Fruit fly (Drosophila melanogaster): Measurements from ENCODE around the gene CG32554.

DNA sequence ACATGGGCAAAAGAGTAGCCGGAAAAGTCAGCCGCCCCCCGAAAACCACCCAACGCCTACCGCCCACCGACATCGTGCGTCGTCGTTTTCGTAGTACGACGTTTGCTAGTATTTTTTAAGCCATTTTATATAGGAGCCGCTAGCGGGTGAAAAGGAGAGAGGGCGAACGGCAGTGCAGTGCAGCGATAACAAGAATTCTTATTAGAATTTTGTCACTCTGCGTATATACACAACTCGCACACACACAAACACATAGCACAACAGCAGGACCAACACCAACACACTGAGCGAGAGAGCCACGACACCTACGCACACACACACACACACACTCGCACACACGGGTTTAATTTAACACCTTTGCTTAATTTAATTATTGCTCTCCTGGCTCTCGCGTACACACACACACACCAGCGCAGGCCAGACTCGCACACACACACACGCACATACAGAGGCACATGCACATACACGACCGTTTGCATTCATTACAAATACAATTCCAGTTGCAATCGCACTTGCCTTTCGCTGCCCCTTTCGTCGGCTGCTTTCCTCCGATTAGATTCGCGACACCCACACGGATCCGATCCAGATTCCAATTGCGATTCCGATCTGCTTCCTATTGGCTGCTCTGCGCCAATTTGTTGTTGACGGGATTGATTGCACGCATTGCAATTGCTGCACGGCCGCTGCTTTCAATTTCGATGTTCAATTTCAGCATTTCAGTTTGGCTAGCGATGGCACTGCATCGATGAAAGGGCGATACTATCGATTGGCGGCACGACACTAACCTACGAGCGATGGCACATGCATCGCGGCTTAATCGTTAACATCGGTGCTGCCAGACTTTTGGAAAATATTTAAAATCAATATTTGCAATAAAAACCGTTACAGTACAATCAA is 25.4 kb downstream of the CG32554 start, which contains the start of gene Socs16D:
- no peak for TF ChIP-seq CG9948 (tag; optimal IDR thresholded peaks at IDR 0.05)
- no peak for TF ChIP-seq CG32121 (GFP tag; IDR thresholded peaks at IDR 0.05)
- no peak for TF ChIP-seq D1 (tag; optimal IDR thresholded peaks at IDR 0.05)
- no peak for TF ChIP-seq CG8159 (tag; optimal IDR thresholded peaks at IDR 0.05)
- peak; percentile 27; the same call in 2 of the 3 replicates for TF ChIP-seq CG4496 (GFP tag; IDR thresholded peaks at IDR 0.05)
- peak; percentile 20 for TF ChIP-seq EcR (GFP tag; optimal IDR thresholded peaks at IDR 0.05)
- peak; percentile 7 for TF ChIP-seq CG8301 (tag; optimal IDR thresholded peaks at IDR 0.05)
- TF ChIP-seq CG12605 (GFP tag; IDR thresholded peaks at IDR 0.05): no peak
- no peak; the same call in 2 of the 3 replicates for TF ChIP-seq fd96Ca (GFP tag; IDR thresholded peaks at IDR 0.05)
- no peak for TF ChIP-seq CG34367 (tag; optimal IDR thresholded peaks at IDR 0.05)
- TF ChIP-seq gl (tag; optimal IDR thresholded peaks at IDR 0.05): no peak
- TF ChIP-seq Pif1A (GFP tag; optimal IDR thresholded peaks at IDR 0.05): no peak
- TF ChIP-seq CG17806 (tag; optimal IDR thresholded peaks at IDR 0.05): no peak
- TF ChIP-seq CG15710 (tag; optimal IDR thresholded peaks at IDR 0.05): no peak

All from whole organism, pupa.